Fruit fly (Drosophila melanogaster) whole organism, embryonic: ENCODE data around the gene vir-1.

ENCODE experiments used
- Atf-2 ChIP-seq: fragments of 200-800 bp; sonication (Bioruptor generic); optimal IDR thresholded peaks from 2 replicates; lab custom pipeline; 2016; ENCODE audit warnings: missing biosample characterization, missing genetic modification characterization
- CG10147 ChIP-seq: fragments of 200-800 bp; sonication (Bioruptor generic); optimal IDR thresholded peaks from 2 replicates; lab custom pipeline; 2019; ENCODE audit warnings: missing biosample characterization, mild to moderate bottlenecking, missing genetic modification characterization, moderate library complexity
- CG10959 ChIP-seq: fragments of 200-800 bp; sonication (Bioruptor generic); IDR thresholded peaks from 2 replicates; pipeline ENCODE4 v1.3.6; 2022; ENCODE audit warnings: missing biosample characterization, missing genetic modification characterization
- CG12391 ChIP-seq: fragments of 200-800 bp; sonication (Bioruptor generic); optimal IDR thresholded peaks from 3 replicates; lab custom pipeline; 2018; ENCODE audit warnings: missing biosample characterization, mild to moderate bottlenecking, missing genetic modification characterization, moderate library complexity
- CG13424 ChIP-seq: fragments of 200-800 bp; sonication (Bioruptor generic); optimal IDR thresholded peaks from 2 replicates; lab custom pipeline; 2019; ENCODE audit warnings: missing biosample characterization, mild to moderate bottlenecking, missing genetic modification characterization, moderate library complexity
- CG14441 ChIP-seq: fragments of 200-800 bp; sonication (Bioruptor generic); IDR thresholded peaks from 2 replicates; pipeline ENCODE4 v1.3.6; 2022; ENCODE audit warnings: missing biosample characterization, missing genetic modification characterization
- CG14710 ChIP-seq: fragments of 200-800 bp; sonication (Bioruptor generic); optimal IDR thresholded peaks from 3 replicates; lab custom pipeline; 2019; ENCODE audit warnings: missing biosample characterization, mild to moderate bottlenecking, missing genetic modification characterization, moderate library complexity
- CG17385 ChIP-seq: fragments of 200-800 bp; sonication (Bioruptor generic); optimal IDR thresholded peaks from 3 replicates; lab custom pipeline; 2018; ENCODE audit warnings: missing biosample characterization, mild to moderate bottlenecking, missing genetic modification characterization
- CG18262 ChIP-seq: fragments of 200-800 bp; optimal IDR thresholded peaks from 3 replicates; lab custom pipeline; 2019; ENCODE audit warnings: missing biosample characterization, mild to moderate bottlenecking, missing genetic modification characterization, moderate library complexity
- CG2120 ChIP-seq: fragments of 200-800 bp; sonication (Bioruptor generic); optimal IDR thresholded peaks from 3 replicates; lab custom pipeline; 2016; ENCODE audit warnings: missing biosample characterization, missing genetic modification characterization
- CG2678 ChIP-seq: fragments of 200-800 bp; sonication (Bioruptor generic); optimal IDR thresholded peaks from 3 replicates; lab custom pipeline; 2019; ENCODE audit warnings: missing biosample characterization, mild to moderate bottlenecking, missing genetic modification characterization, moderate library complexity
- CG2712 ChIP-seq: fragments of 200-800 bp; optimal IDR thresholded peaks from 3 replicates; lab custom pipeline; 2019; ENCODE audit warnings: missing biosample characterization, mild to moderate bottlenecking, missing genetic modification characterization, moderate library complexity
- CG30403 ChIP-seq: fragments of 200-800 bp; sonication (Bioruptor generic); optimal IDR thresholded peaks from 3 replicates; lab custom pipeline; 2016; ENCODE audit warnings: missing biosample characterization, missing genetic modification characterization
- CG31441 ChIP-seq: fragments of 200-800 bp; sonication (Bioruptor generic); IDR thresholded peaks from 2 replicates; pipeline ENCODE4 v1.3.6; 2022; ENCODE audit warnings: missing biosample characterization, missing genetic modification characterization
- CG34224 ChIP-seq: fragments of 200-800 bp; sonication (Bioruptor generic); IDR thresholded peaks from 3 replicates; pipeline ENCODE4 v1.3.6; 2022; ENCODE audit warnings: missing biosample characterization, missing genetic modification characterization; ENCODE audit not compliant: partially characterized antibody
- CG4820 ChIP-seq: fragments of 200-800 bp; sonication (Bioruptor generic); optimal IDR thresholded peaks from 3 replicates; lab custom pipeline; 2016; ENCODE audit warnings: missing biosample characterization, missing genetic modification characterization
- CG7839 ChIP-seq: fragments of 200-800 bp; sonication (Bioruptor generic); optimal IDR thresholded peaks from 3 replicates; lab custom pipeline; 2018; ENCODE audit warnings: missing biosample characterization, mild to moderate bottlenecking, missing genetic modification characterization, moderate library complexity
- CG8388 ChIP-seq: fragments of 200-800 bp; sonication (Bioruptor generic); optimal IDR thresholded peaks from 2 replicates; lab custom pipeline; 2019; ENCODE audit warnings: missing biosample characterization, mild to moderate bottlenecking, missing genetic modification characterization, moderate library complexity
- CG8924 ChIP-seq: fragments of 200-800 bp; optimal IDR thresholded peaks from 3 replicates; lab custom pipeline; 2019; ENCODE audit warnings: missing biosample characterization, mild to moderate bottlenecking, missing genetic modification characterization, moderate library complexity
- D ChIP-seq, 2 experiments: fragments of 200-800 bp in 1 of 2; fragments of >200 bp in 1 of 2; sonication (Bioruptor generic) in 1 of 2; optimal IDR thresholded peaks; 2 replicates in 1 of 2; 3 replicates in 1 of 2; lab custom pipeline; 2017; ENCODE audit warnings: mild to moderate bottlenecking in 1 of 2, missing biosample characterization in 1 of 2, missing genetic modification characterization in 1 of 2, missing genetic modification reagents in 1 of 2
- D19A ChIP-seq: fragments of 200-800 bp; optimal IDR thresholded peaks from 3 replicates; lab custom pipeline; 2019; ENCODE audit warnings: missing biosample characterization, mild to moderate bottlenecking, missing genetic modification characterization, moderate library complexity
- Hmr ChIP-seq: fragments of 200-800 bp; sonication (Bioruptor generic); optimal IDR thresholded peaks from 3 replicates; lab custom pipeline; 2017; ENCODE audit warnings: mild to moderate bottlenecking, missing biosample characterization, missing genetic modification reagents, missing genetic modification characterization
- Hmx ChIP-seq: fragments of 200-800 bp; sonication (Bioruptor generic); optimal IDR thresholded peaks from 2 replicates; lab custom pipeline; 2016; ENCODE audit warnings: missing biosample characterization, missing genetic modification characterization
- Meics ChIP-seq: fragments of 200-800 bp; sonication (Bioruptor generic); optimal IDR thresholded peaks from 2 replicates; lab custom pipeline; 2017; ENCODE audit warnings: missing biosample characterization, mild to moderate bottlenecking, missing genetic modification characterization
- NFAT ChIP-seq: fragments of 200-800 bp; sonication (Bioruptor generic); IDR thresholded peaks from 2 replicates; pipeline ENCODE4 v1.3.6; 2022; ENCODE audit warnings: missing biosample characterization, missing genetic modification characterization
- Nf-YB ChIP-seq: fragments of 200-800 bp; sonication (Bioruptor generic); optimal IDR thresholded peaks from 3 replicates; lab custom pipeline; 2019; ENCODE audit warnings: missing biosample characterization, mild to moderate bottlenecking, missing genetic modification characterization, moderate library complexity
- Oli ChIP-seq: fragments of 200-800 bp; sonication (Bioruptor generic); optimal IDR thresholded peaks from 2 replicates; lab custom pipeline; 2018; ENCODE audit warnings: missing biosample characterization, mild to moderate bottlenecking, missing genetic modification characterization, moderate library complexity
- Sox100B ChIP-seq: fragments of 200-800 bp; sonication (Bioruptor generic); optimal IDR thresholded peaks from 3 replicates; lab custom pipeline; 2018; ENCODE audit warnings: missing biosample characterization, mild to moderate bottlenecking, missing genetic modification characterization
- Xrp1 ChIP-seq: fragments of 200-800 bp; sonication (Bioruptor generic); IDR thresholded peaks from 2 replicates; pipeline ENCODE4 v1.3.6; 2022; ENCODE audit warnings: missing biosample characterization, missing genetic modification characterization
- ab ChIP-seq: fragments of 200-800 bp; sonication (Bioruptor generic); optimal IDR thresholded peaks from 2 replicates; lab custom pipeline; 2016; ENCODE audit warnings: missing biosample characterization, missing genetic modification characterization
- bcd ChIP-seq: fragments of 200-800 bp; sonication (Bioruptor generic); optimal IDR thresholded peaks from 2 replicates; lab custom pipeline; 2017; ENCODE audit warnings: missing biosample characterization, mild to moderate bottlenecking, missing genetic modification characterization
- bsh ChIP-seq, 2 experiments: fragments of 200-800 bp; sonication (Bioruptor generic); optimal IDR thresholded peaks; 2 replicates each; lab custom pipeline; 2017 to 2018; ENCODE audit warnings: mild to moderate bottlenecking in 2 of 2, missing biosample characterization in 2 of 2, missing genetic modification characterization in 2 of 2, moderate library complexity in 1 of 2
- cato ChIP-seq: fragments of 200-800 bp; sonication (Bioruptor generic); optimal IDR thresholded peaks from 2 replicates; lab custom pipeline; 2016; ENCODE audit warnings: missing biosample characterization, missing genetic modification characterization, borderline replicate concordance
- chinmo ChIP-seq: fragments of 200-800 bp; sonication (Bioruptor generic); IDR thresholded peaks from 4 replicates; pipeline ENCODE4 v1.3.6; 2022; ENCODE audit warnings: missing biosample characterization, missing genetic modification characterization; ENCODE audit not compliant: partially characterized antibody
- dmrt11E ChIP-seq: fragments of 200-800 bp; sonication (Bioruptor generic); optimal IDR thresholded peaks from 3 replicates; lab custom pipeline; 2018; ENCODE audit warnings: missing biosample characterization, mild to moderate bottlenecking, missing genetic modification characterization, moderate library complexity
- fd96Cb ChIP-seq: fragments of 200-800 bp; sonication (Bioruptor generic); optimal IDR thresholded peaks from 2 replicates; lab custom pipeline; 2018; ENCODE audit warnings: missing biosample characterization, mild to moderate bottlenecking, missing genetic modification characterization, moderate library complexity
- kay ChIP-seq: fragments of 200-800 bp; sonication (Bioruptor generic); optimal IDR thresholded peaks from 2 replicates; lab custom pipeline; 2016; ENCODE audit warnings: missing biosample characterization, missing genetic modification characterization
- nmo ChIP-seq: fragments of 200-800 bp; sonication (Bioruptor generic); optimal IDR thresholded peaks from 2 replicates; lab custom pipeline; 2018; ENCODE audit warnings: missing biosample characterization, mild to moderate bottlenecking, missing genetic modification characterization, moderate library complexity
- pfk ChIP-seq: fragments of 200-800 bp; sonication (Bioruptor generic); optimal IDR thresholded peaks from 2 replicates; lab custom pipeline; 2018; ENCODE audit warnings: missing biosample characterization, mild to moderate bottlenecking, missing genetic modification characterization, moderate library complexity
- sens ChIP-seq: fragments of 200-800 bp; sonication (Bioruptor generic); peaks from one replicate; lab custom pipeline; 2016; ENCODE audit warnings: missing biosample characterization, missing genetic modification characterization
- slbo ChIP-seq: fragments of 200-800 bp; sonication (Bioruptor generic); IDR thresholded peaks from 2 replicates; pipeline ENCODE4 v1.3.6; 2022; ENCODE audit warnings: missing biosample characterization, missing genetic modification characterization
- tio ChIP-seq: fragments of 200-800 bp; sonication (Bioruptor generic); optimal IDR thresholded peaks from 2 replicates; lab custom pipeline; 2017; ENCODE audit warnings: missing biosample characterization, missing genetic modification characterization, inconsistent platforms
- unpg ChIP-seq: fragments of 200-800 bp; sonication (Bioruptor generic); optimal IDR thresholded peaks from 3 replicates; lab custom pipeline; 2018; ENCODE audit warnings: missing biosample characterization, mild to moderate bottlenecking, missing genetic modification characterization, moderate library complexity
- vvl ChIP-seq: fragments of 200-800 bp; sonication (Bioruptor generic); IDR thresholded peaks from 2 replicates; pipeline ENCODE4 v1.3.6; 2022; ENCODE audit warnings: missing biosample characterization, missing genetic modification characterization
- wdn ChIP-seq: fragments of 200-800 bp; sonication (Bioruptor generic); IDR thresholded peaks from 2 replicates; pipeline ENCODE4 v1.3.6; 2022; ENCODE audit warnings: missing biosample characterization, missing genetic modification characterization
- z ChIP-seq: fragments of 200-800 bp; sonication (Bioruptor generic); IDR thresholded peaks from 3 replicates; pipeline ENCODE4 v1.3.6; 2022; ENCODE audit warnings: missing biosample characterization, missing genetic modification characterization

vir-1 gene

DNA sequence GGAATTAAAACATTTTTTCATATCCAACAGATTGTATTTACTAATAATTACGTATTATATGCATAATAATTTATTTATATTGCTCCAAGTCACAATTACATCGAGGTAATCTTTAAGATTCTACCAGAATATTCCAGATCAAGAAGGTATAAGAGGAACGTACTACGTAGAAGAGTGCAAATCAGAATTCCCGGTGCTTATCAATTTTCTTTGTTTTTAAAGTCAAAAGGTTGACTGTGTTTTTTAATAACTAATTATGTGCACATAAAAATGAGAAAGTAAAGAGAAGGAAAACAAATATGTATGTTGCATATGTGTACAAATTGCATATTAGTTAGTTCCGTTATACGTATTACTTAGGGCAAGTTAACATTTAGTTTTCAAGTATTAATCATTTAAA, 2.1 kb downstream of the vir-1 start:
- TF ChIP-seq CG34224 (GFP tag; lab: Robert Waterston, UW) (0 out of 3 replicates have a peak, but pooled peaks have one; percentile 3), CG14441 (GFP tag; lab: Robert Waterston, UW) (no peak)

DNA sequence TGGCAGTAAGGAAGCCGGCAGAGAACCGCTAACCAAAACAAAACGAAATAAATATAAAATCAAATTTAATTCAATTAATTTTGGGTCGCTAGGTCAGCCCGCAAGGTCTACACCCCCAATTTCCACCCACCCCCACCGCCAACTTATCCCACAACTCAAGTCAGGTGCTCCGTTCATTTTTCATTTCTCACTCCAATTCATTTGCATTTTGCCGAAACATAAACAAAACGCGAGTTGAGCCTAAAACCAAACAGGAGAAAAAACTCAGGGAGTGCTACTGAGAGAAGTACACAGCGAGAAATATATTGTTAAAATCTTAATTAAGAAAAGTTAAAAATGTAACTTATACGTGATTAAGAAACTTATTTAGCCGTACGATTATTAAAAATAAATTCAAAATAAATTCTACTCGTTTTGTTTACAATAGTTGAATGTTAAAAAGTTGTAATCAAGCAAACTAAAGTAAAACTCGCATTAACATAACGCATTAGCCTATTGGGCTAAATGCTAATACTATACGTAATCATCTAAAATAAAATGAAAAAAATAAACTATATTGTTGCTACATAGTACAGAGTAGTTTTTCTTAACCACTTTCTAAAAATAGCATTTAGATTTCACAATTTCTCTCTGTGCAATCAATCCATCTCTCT, 7.6 kb downstream of the vir-1 start:
- TF ChIP-seq Sox100B (GFP tag; lab: Kevin White, UChicago) (peak; percentile 42), NFAT (GFP tag; lab: Robert Waterston, UW) (no peak), CG2712 (peak; percentile 67), CG13424 (tag; lab: Kevin White, UChicago) (peak; percentile 12), bcd (GFP tag; lab: Kevin White, UChicago) (peak; percentile 13), CG2678 (peak; percentile 55), Hmr (GFP tag; lab: Kevin White, UChicago) (peak; percentile 17), Hmx (peak; percentile 32), Oli (tag; lab: Kevin White, UChicago) (peak; percentile 30), Xrp1 (GFP tag; lab: Robert Waterston, UW) (peak; percentile 17; the same call in 1 of the 2 replicates), chinmo (0 out of 4 replicates have a peak, but pooled peaks have one; percentile 58), unpg (GFP tag; lab: Kevin White, UChicago) (peak; percentile 21), wdn (GFP tag; lab: Robert Waterston, UW) (no peak), CG10959 (GFP tag; lab: Robert Waterston, UW) (no peak), CG18262 (tag; lab: Kevin White, UChicago) (peak; percentile 63), CG31441 (GFP tag; lab: Robert Waterston, UW) (peak; percentile 46; the same call in 1 of the 2 replicates), D (optimal IDR thresholded peaks at IDR 0.05; lab: Kevin White, UChicago) (no peak), D (GFP tag; optimal IDR thresholded peaks at IDR 0.05; lab: Kevin White, UChicago) (peak; percentile 2), CG10147 (GFP tag; lab: Kevin White, UChicago) (peak; percentile 33), ab (no peak), bsh (GFP tag; optimal IDR thresholded peaks at IDR 0.05; lab: Kevin White, UChicago) (peak in 1 of 2 experiments; percentile 16), CG8924 (tag; lab: Kevin White, UChicago) (peak; percentile 34), vvl (0 out of 2 replicates have a peak, but pooled peaks have one; percentile 5), slbo (GFP tag; lab: Robert Waterston, UW) (peak; percentile 31; the same call in 1 of the 2 replicates), z (GFP tag; lab: Robert Waterston, UW) (peak; percentile 66; the same call in 2 of the 3 replicates), Atf-2 (GFP tag; lab: Kevin White, UChicago) (no peak), cato (GFP tag; lab: Kevin White, UChicago) (no peak), D19A (tag; lab: Kevin White, UChicago) (peak; percentile 33), Nf-YB (GFP tag; lab: Kevin White, UChicago) (peak; percentile 14), fd96Cb (peak; percentile 31), CG14710 (tag; lab: Kevin White, UChicago) (peak; percentile 42), tio (GFP tag; lab: Kevin White, UChicago) (peak; percentile 3), CG8388 (GFP tag; lab: Kevin White, UChicago) (peak; percentile 23), CG2120 (GFP tag; lab: Kevin White, UChicago) (peak; percentile 37), CG17385 (GFP tag; lab: Kevin White, UChicago) (no peak), dmrt11E (tag; lab: Kevin White, UChicago) (peak; percentile 42), pfk (GFP tag; lab: Kevin White, UChicago) (no peak), sens (peak; percentile 84), CG7839 (tag; lab: Kevin White, UChicago) (peak; percentile 55), nmo (GFP tag; lab: Kevin White, UChicago) (peak; percentile 48), CG4820 (GFP tag; lab: Kevin White, UChicago) (peak; percentile 4), Meics (GFP tag; lab: Kevin White, UChicago) (peak; percentile 48), kay (GFP tag; lab: Kevin White, UChicago) (no peak), CG30403 (GFP tag; lab: Kevin White, UChicago) (peak; percentile 53), CG12391 (peak; percentile 46)
